Fruit fly (Drosophila melanogaster): ENCODE data around the gene Peritrophin-15a.

Peritrophin-15a gene

DNA sequence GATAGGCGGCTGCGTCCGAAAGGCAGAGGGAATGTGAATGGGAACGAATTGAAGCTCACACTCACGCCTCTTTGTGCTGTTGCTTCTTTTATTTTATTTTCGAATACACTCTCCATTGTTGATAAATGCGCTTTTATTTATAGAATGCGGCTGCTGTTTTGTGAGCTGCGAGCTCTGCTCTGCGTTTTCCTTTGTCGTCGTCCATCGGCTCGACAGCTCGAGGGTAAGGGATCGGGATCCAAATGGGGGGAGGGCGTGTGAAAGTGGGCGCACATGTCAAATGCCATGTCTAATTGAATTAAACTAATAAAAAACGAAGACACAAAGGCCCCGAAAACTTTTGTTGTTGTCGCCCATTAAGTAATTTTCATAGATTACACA is 28.2 kb upstream of the Peritrophin-15a start:
- no peak for TF ChIP-seq fru (GFP tag; optimal IDR thresholded peaks at IDR 0.05)
- no peak for TF ChIP-seq Mio (GFP tag; optimal IDR thresholded peaks at IDR 0.05)
- peak; percentile 6 for TF ChIP-seq h (GFP tag; optimal IDR thresholded peaks at IDR 0.05)
- no peak for TF ChIP-seq Hnf4 (GFP tag; optimal IDR thresholded peaks at IDR 0.05)
- TF ChIP-seq brk (GFP tag; optimal IDR thresholded peaks at IDR 0.05), result peak; percentile 38
- no peak for TF ChIP-seq usp (GFP tag; optimal IDR thresholded peaks at IDR 0.05)
- TF ChIP-seq dsf (GFP tag; optimal IDR thresholded peaks at IDR 0.05; ENCODE audit: borderline replicate concordance), result no peak
- no peak for TF ChIP-seq Rel (GFP tag; optimal IDR thresholded peaks at IDR 0.05)
- peak; percentile 8 for TF ChIP-seq Rel (tag; optimal IDR thresholded peaks at IDR 0.05)
- no peak for TF ChIP-seq pan (optimal IDR thresholded peaks at IDR 0.05)
- TF ChIP-seq Jra (GFP tag; optimal IDR thresholded peaks at IDR 0.05), result no peak
- TF ChIP-seq N (GFP tag; optimal IDR thresholded peaks at IDR 0.05), result no peak
- TF ChIP-seq rgr (GFP tag; optimal IDR thresholded peaks at IDR 0.05), result no peak

DNA sequence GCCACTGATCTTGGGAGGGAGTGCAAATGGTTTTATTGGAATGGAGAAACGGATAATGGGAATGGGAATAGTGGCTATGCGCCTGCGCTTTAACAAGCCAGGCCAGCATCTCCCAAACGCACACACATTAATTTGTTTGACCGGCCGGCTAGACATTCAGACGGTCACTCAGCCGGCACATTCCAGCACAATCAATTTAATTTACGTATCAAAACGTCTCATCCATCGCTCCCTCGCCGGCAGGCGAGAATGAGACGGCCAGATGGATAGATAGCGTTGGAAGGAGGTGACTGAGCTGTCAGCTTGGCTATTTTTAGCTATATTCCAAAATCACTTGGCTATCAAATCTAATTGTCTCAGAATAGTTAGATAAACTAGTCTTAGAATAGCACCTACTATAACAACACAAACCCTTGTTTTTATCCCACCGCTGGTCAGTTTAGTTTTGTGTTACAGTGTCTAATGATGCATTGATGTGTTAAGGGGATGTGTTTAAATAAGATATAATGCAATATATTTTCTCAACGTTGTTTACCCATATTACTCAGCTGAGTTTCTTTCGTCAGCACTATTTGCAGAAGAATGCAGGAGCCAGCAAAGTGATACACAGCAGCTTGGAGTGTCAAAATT is 27.7 kb upstream of the Peritrophin-15a start:
- TF ChIP-seq Jra (GFP tag; optimal IDR thresholded peaks at IDR 0.05) (no peak), rgr (GFP tag; optimal IDR thresholded peaks at IDR 0.05) (peak; percentile 23), Mio (GFP tag; optimal IDR thresholded peaks at IDR 0.05) (no peak), Myc (optimal IDR thresholded peaks at IDR 0.05) (peak; percentile 59), Hnf4 (GFP tag; optimal IDR thresholded peaks at IDR 0.05) (peak; percentile 59), OdsH (GFP tag; optimal IDR thresholded peaks at IDR 0.05) (peak; percentile 43), Hr83 (GFP tag; optimal IDR thresholded peaks at IDR 0.05; ENCODE audit: poor library complexity, severe bottlenecking) (peak; percentile 31), psq (GFP tag; optimal IDR thresholded peaks at IDR 0.05) (peak; percentile 32), sage (GFP tag; optimal IDR thresholded peaks at IDR 0.05) (peak; percentile 9), Sp1 (GFP tag; optimal IDR thresholded peaks at IDR 0.05) (no peak), usp (GFP tag; optimal IDR thresholded peaks at IDR 0.05) (no peak), lola (GFP tag; optimal IDR thresholded peaks at IDR 0.05) (no peak), dsf (GFP tag; optimal IDR thresholded peaks at IDR 0.05; ENCODE audit: borderline replicate concordance) (no peak), tai (GFP tag; optimal IDR thresholded peaks at IDR 0.05) (peak; percentile 33), br (GFP tag; optimal IDR thresholded peaks at IDR 0.05) (peak; percentile 26), GATAd (GFP tag; optimal IDR thresholded peaks at IDR 0.05) (no peak), fru (GFP tag; optimal IDR thresholded peaks at IDR 0.05) (peak; percentile 49), jim (GFP tag; optimal IDR thresholded peaks at IDR 0.05) (no peak), Dif (GFP tag; optimal IDR thresholded peaks at IDR 0.05; ENCODE audit: partially characterized antibody) (no peak), h (GFP tag; optimal IDR thresholded peaks at IDR 0.05) (peak; percentile 68), foxo (GFP tag; optimal IDR thresholded peaks at IDR 0.05) (no peak)

DNA sequence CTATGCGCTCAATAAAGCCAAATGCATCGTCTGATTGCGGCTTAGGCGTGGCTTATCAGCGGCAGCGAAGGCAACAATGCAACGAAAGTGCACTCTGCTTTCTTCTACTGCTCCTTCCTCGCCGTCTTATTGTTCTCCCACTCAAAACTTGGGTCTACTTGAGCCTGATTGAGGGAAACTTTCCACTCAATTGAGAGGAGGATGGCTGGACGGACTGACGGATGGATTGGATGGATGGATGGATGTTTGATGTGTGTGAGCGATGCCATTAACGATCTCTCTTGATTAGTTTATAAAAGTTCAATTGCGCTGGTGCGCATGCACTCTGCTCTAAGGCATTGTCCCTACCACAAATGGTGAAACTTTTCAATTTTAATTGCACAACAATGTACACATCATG is 27.2 kb upstream of the Peritrophin-15a start:
- TF ChIP-seq Mio (GFP tag; optimal IDR thresholded peaks at IDR 0.05) (no peak), CG32264 (GFP tag; optimal IDR thresholded peaks at IDR 0.05) (no peak)

DNA sequence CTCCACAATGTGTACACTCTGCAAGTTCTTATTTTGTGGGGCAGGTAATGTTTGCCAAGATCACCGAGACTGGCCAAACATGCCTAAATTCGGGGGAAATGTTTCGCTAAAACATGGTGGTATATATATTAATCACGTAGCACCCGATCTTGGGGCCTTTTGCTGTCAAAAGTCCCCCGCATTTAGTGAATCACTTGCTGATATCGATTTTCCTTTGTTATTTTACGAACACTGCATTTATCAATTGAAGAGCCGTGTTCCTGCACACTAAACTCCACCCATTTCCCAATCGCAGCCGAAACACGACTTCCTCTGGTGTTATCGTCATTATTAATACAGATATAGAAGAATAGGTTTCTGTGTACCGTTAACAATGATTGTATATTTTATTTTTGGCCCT is 25.8 kb upstream of the Peritrophin-15a start:
- TF ChIP-seq br (GFP tag; optimal IDR thresholded peaks at IDR 0.05) (no peak), Rel (GFP tag; optimal IDR thresholded peaks at IDR 0.05) (no peak), Rel (tag; optimal IDR thresholded peaks at IDR 0.05) (peak; percentile 92)

DNA sequence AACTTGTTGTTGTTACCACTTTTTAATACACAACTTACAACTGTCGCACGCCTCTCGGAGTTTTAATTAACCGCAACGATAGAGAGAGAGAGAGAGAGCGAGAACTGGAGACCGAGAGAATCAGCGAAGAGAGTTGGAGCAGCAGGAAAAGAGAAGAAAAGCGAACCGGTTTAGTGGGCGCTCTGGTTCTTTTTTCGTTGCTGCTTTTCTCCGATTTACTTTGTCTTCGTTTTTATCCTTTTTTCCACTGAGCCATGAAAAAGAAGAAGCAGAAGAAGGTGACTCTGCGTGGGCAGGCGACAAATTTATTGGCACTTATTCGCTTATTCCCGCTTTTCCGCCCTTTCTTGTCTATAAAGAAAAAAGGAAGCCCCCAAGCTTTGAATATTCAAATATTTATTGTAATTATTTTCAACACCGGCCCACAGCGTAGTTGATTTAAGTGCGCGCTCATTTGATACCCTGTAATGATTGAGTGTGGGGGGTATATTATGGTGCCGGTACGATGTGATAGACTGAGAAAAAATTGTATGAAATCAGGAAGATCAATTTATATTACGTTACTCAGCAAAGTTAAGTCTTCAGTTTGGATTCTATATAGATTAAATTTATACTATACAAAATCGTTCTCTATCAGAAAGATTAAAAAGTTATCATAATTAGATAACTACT is 24.5 kb upstream of the Peritrophin-15a start:
- TF ChIP-seq Vsx2 (GFP tag; optimal IDR thresholded peaks at IDR 0.05; ENCODE audit: partially characterized antibody) (peak; percentile 76), dl (GFP tag; optimal IDR thresholded peaks at IDR 0.05; ENCODE audit: insufficient read depth in 1 of 2, partially characterized antibody in 2 of 2) (peak; percentile 31 to 83), psq (GFP tag; optimal IDR thresholded peaks at IDR 0.05) (peak; percentile 59), Dif (GFP tag; optimal IDR thresholded peaks at IDR 0.05; ENCODE audit: partially characterized antibody) (peak; percentile 76), Rel (GFP tag; optimal IDR thresholded peaks at IDR 0.05) (no peak), Rel (tag; optimal IDR thresholded peaks at IDR 0.05) (no peak), ey (GFP tag; optimal IDR thresholded peaks at IDR 0.05) (no peak)

Data from whole organism, wandering third instar larva.